Worm (Caenorhabditis elegans) whole organism, L1 larva: ENCODE results near the gene vps-37.

Source experiments
- aha-1 ChIP-seq: fragments of 150-350 bp; optimal IDR thresholded peaks from 2 replicates; lab custom pipeline; 2014; ENCODE audit warnings: missing biosample characterization, missing genetic modification characterization
- ces-1 ChIP-seq: fragments of 150-350 bp; optimal IDR thresholded peaks from 2 replicates; lab custom pipeline; 2014; ENCODE audit warnings: missing biosample characterization, missing genetic modification reagents, missing genetic modification characterization
- egl-27 ChIP-seq, 2 experiments: fragments of 150-350 bp in 1 of 2; sonication (generic microtip); optimal IDR thresholded peaks; 3 replicates each; lab custom pipeline; 2017 to 2018; ENCODE audit warnings: missing biosample characterization in 2 of 2, missing genetic modification characterization in 2 of 2, missing genetic modification reagents in 2 of 2
- hlh-17 ChIP-seq: fragments of 200-800 bp; sonication (Bioruptor generic); optimal IDR thresholded peaks from 2 replicates; lab custom pipeline; 2018; ENCODE audit warnings: missing genetic modification characterization, mild to moderate bottlenecking, missing compliant biosample characterization, moderate library complexity, borderline replicate concordance
- nhr-28 ChIP-seq: fragments of 150-350 bp; optimal IDR thresholded peaks from 2 replicates; lab custom pipeline; 2014; ENCODE audit warnings: missing biosample characterization, missing genetic modification characterization
- unc-130 ChIP-seq: fragments of 150-350 bp; optimal IDR thresholded peaks from 2 replicates; lab custom pipeline; 2017; ENCODE audit warnings: missing biosample characterization, missing genetic modification characterization, inconsistent platforms
- unc-62 ChIP-seq: fragments of 150-350 bp; optimal IDR thresholded peaks from 2 replicates; lab custom pipeline; 2014; ENCODE audit warnings: missing biosample characterization, missing genetic modification reagents, missing genetic modification characterization
- zag-1 ChIP-seq: fragments of 150-350 bp; optimal IDR thresholded peaks from 2 replicates; lab custom pipeline; 2014; ENCODE audit warnings: missing biosample characterization, missing genetic modification characterization
- ztf-4 ChIP-seq: fragments of 150-350 bp; optimal IDR thresholded peaks from 2 replicates; lab custom pipeline; 2014; ENCODE audit warnings: missing biosample characterization, missing genetic modification characterization

- no peak for TF ChIP-seq zag-1 (tag; lab: Kevin White, UChicago)
- no peak for TF ChIP-seq hlh-17 (GFP tag; lab: Kevin White, UChicago)
- no peak for TF ChIP-seq egl-27 (tag; optimal IDR thresholded peaks at IDR 0.05; lab: Kevin White, UChicago)
- no peak for TF ChIP-seq ces-1 (GFP tag; lab: Kevin White, UChicago)
- TF ChIP-seq nhr-28 (tag; lab: Kevin White, UChicago) = no peak
- TF ChIP-seq ztf-4 (tag; lab: Kevin White, UChicago) = no peak
- TF ChIP-seq aha-1 (tag; lab: Kevin White, UChicago) = no peak
- no peak for TF ChIP-seq unc-62 (GFP tag; lab: Kevin White, UChicago)
- TF ChIP-seq unc-130 (tag; lab: Kevin White, UChicago) = no peak
These were observed 12.8 kb upstream of the vps-37 start for ce11 chrV:5579666-5580065.
